Worm (Caenorhabditis elegans) whole organism, L4 larva: ENCODE results near the gene parn-2.

Experiments
- F10B5.3 ChIP-seq: sonication (generic microtip); optimal IDR thresholded peaks from 2 replicates; lab custom pipeline; 2016; ENCODE audit warnings: mild to moderate bottlenecking, missing genetic modification characterization, missing compliant biosample characterization
- T20F7.1 ChIP-seq: fragments of 200-800 bp; sonication (Bioruptor generic); optimal IDR thresholded peaks from 2 replicates; lab custom pipeline; 2018; ENCODE audit warnings: mild to moderate bottlenecking, missing genetic modification characterization, missing compliant biosample characterization
- Y105C5A.15 ChIP-seq: fragments of 200-800 bp; sonication (Bioruptor generic); IDR thresholded peaks from 2 replicates; pipeline ENCODE4 v1.3.6; 2022; ENCODE audit warnings: missing genetic modification characterization, missing compliant biosample characterization
- Y48G9A.11 ChIP-seq: fragments of 200-800 bp; sonication (Bioruptor generic); IDR thresholded peaks from 2 replicates; pipeline ENCODE4 v1.3.6; 2022; ENCODE audit warnings: missing genetic modification reagents, missing genetic modification characterization, missing compliant biosample characterization
- ZK337.2 ChIP-seq: fragments of 200-800 bp; sonication (Bioruptor generic); IDR thresholded peaks from 2 replicates; pipeline ENCODE4 v1.3.6; 2022; ENCODE audit warnings: missing genetic modification reagents, missing genetic modification characterization, missing compliant biosample characterization
- aha-1 ChIP-seq: fragments of 150-350 bp; peaks from one replicate; lab custom pipeline; 2014; ENCODE audit warnings: missing biosample characterization, missing genetic modification characterization
- ceh-20 ChIP-seq: fragments of 200-800 bp; sonication (Bioruptor generic); IDR thresholded peaks from 2 replicates; pipeline ENCODE4 v1.3.6; 2022; ENCODE audit warnings: missing genetic modification reagents, missing genetic modification characterization, missing compliant biosample characterization
- ceh-28 ChIP-seq: fragments of 150-350 bp; optimal IDR thresholded peaks from 2 replicates; lab custom pipeline; 2014; ENCODE audit warnings: missing biosample characterization, missing genetic modification reagents, missing genetic modification characterization
- ceh-44 ChIP-seq: fragments of 200-800 bp; sonication (Bioruptor generic); IDR thresholded peaks from 2 replicates; pipeline ENCODE4 v1.3.6; 2022; ENCODE audit warnings: missing genetic modification reagents, missing genetic modification characterization, missing compliant biosample characterization
- ctbp-1 ChIP-seq: fragments of 200-800 bp; sonication (Bioruptor generic); IDR thresholded peaks from 2 replicates; pipeline ENCODE4 v1.3.6; 2022; ENCODE audit warnings: missing genetic modification reagents, missing genetic modification characterization, missing compliant biosample characterization
- daf-12 ChIP-seq: fragments of 150-350 bp; optimal IDR thresholded peaks from 2 replicates; lab custom pipeline; 2014; ENCODE audit warnings: missing biosample characterization, missing genetic modification reagents, missing genetic modification characterization
- daf-19 ChIP-seq: fragments of 200-800 bp; sonication (Bioruptor generic); conservative IDR thresholded peaks from 2 replicates; pipeline ENCODE4 v1.3.6; 2022; ENCODE audit warnings: missing genetic modification characterization, missing compliant biosample characterization
- dpl-1 ChIP-seq: fragments of 150-350 bp; optimal IDR thresholded peaks from 2 replicates; lab custom pipeline; 2014; ENCODE audit warnings: missing biosample characterization, missing genetic modification reagents, missing genetic modification characterization
- egl-27 ChIP-seq: sonication (generic microtip); optimal IDR thresholded peaks from 3 replicates; lab custom pipeline; 2017; ENCODE audit warnings: missing biosample characterization, missing genetic modification reagents, missing genetic modification characterization
- egl-43 ChIP-seq: fragments of 200-800 bp; sonication (Bioruptor generic); IDR thresholded peaks from 2 replicates; pipeline ENCODE4 v1.3.6; 2022; ENCODE audit warnings: missing genetic modification reagents, missing genetic modification characterization, missing compliant biosample characterization
- fkh-10 ChIP-seq: fragments of 150-350 bp; optimal IDR thresholded peaks from 2 replicates; lab custom pipeline; 2014; ENCODE audit warnings: missing biosample characterization, missing genetic modification reagents, missing genetic modification characterization
- fos-1 ChIP-seq: fragments of 150-350 bp; optimal IDR thresholded peaks from 2 replicates; lab custom pipeline; 2014; ENCODE audit warnings: missing biosample characterization, missing genetic modification characterization
- gei-8 ChIP-seq: fragments of 200-800 bp; sonication (Bioruptor generic); optimal IDR thresholded peaks from 2 replicates; lab custom pipeline; 2018; ENCODE audit warnings: mild to moderate bottlenecking, missing genetic modification characterization, missing compliant biosample characterization
- hlh-30 ChIP-seq: sonication (generic microtip); optimal IDR thresholded peaks from 2 replicates; lab custom pipeline; 2017; ENCODE audit warnings: antibody characterized with exemption, mild to moderate bottlenecking, missing genetic modification characterization, missing compliant biosample characterization; ENCODE audit not compliant: insufficient read depth
- jun-1 ChIP-seq: fragments of 150-350 bp; optimal IDR thresholded peaks from 2 replicates; lab custom pipeline; 2014; ENCODE audit warnings: missing biosample characterization, missing genetic modification reagents, missing genetic modification characterization
- lin-1 ChIP-seq: fragments of 200-800 bp; sonication (Bioruptor generic); IDR thresholded peaks from 2 replicates; pipeline ENCODE4 v1.3.6; 2022; ENCODE audit warnings: missing genetic modification reagents, missing genetic modification characterization, missing compliant biosample characterization
- lin-13 ChIP-seq: fragments of 150-350 bp; optimal IDR thresholded peaks from 2 replicates; lab custom pipeline; 2014; ENCODE audit warnings: missing biosample characterization, missing genetic modification reagents, missing genetic modification characterization
- lin-29 ChIP-seq: fragments of 200-800 bp; sonication (Bioruptor generic); IDR thresholded peaks from 2 replicates; pipeline ENCODE4 v1.3.6; 2022; ENCODE audit warnings: missing genetic modification reagents, missing genetic modification characterization, missing compliant biosample characterization
- lsy-2 ChIP-seq, 2 experiments: fragments of 150-350 bp in 1 of 2; sonication (generic microtip) in 1 of 2; optimal IDR thresholded peaks; 2 replicates each; lab custom pipeline; 2014 to 2017; ENCODE audit warnings: missing biosample characterization in 2 of 2, missing genetic modification characterization in 2 of 2
- mdt-29 ChIP-seq: fragments of 200-800 bp; sonication (Bioruptor generic); IDR thresholded peaks from 2 replicates; pipeline ENCODE4 v1.3.6; 2022; ENCODE audit warnings: missing genetic modification reagents, missing genetic modification characterization, missing compliant biosample characterization
- nhr-11 ChIP-seq: fragments of 150-350 bp; optimal IDR thresholded peaks from 2 replicates; lab custom pipeline; 2014; ENCODE audit warnings: missing biosample characterization, missing genetic modification characterization
- nhr-111 ChIP-seq: fragments of 200-800 bp; sonication (Bioruptor generic); optimal IDR thresholded peaks from 2 replicates; lab custom pipeline; 2018; ENCODE audit warnings: mild to moderate bottlenecking, missing genetic modification characterization, missing compliant biosample characterization
- nhr-25 ChIP-seq: sonication (generic microtip); optimal IDR thresholded peaks from 2 replicates; lab custom pipeline; 2017; ENCODE audit warnings: missing genetic modification characterization, mild to moderate bottlenecking, missing compliant biosample characterization, antibody characterized with exemption, moderate library complexity, borderline replicate concordance; ENCODE audit not compliant: insufficient read depth
- nhr-41 ChIP-seq: fragments of 200-800 bp; sonication (Bioruptor generic); IDR thresholded peaks from 2 replicates; pipeline ENCODE4 v1.3.6; 2022; ENCODE audit warnings: missing genetic modification reagents, missing genetic modification characterization, missing compliant biosample characterization
- nhr-77 ChIP-seq: fragments of 150-350 bp; optimal IDR thresholded peaks from 2 replicates; lab custom pipeline; 2014; ENCODE audit warnings: missing biosample characterization, missing genetic modification characterization
- php-3 ChIP-seq: fragments of 200-800 bp; sonication (Bioruptor generic); IDR thresholded peaks from 2 replicates; pipeline ENCODE4 v1.3.6; 2022; ENCODE audit warnings: missing genetic modification reagents, missing genetic modification characterization, missing compliant biosample characterization
- sdz-12 ChIP-seq: fragments of 200-800 bp; sonication (Bioruptor generic); optimal IDR thresholded peaks from 2 replicates; lab custom pipeline; 2018; ENCODE audit warnings: mild to moderate bottlenecking, missing genetic modification characterization, missing compliant biosample characterization
- set-16 ChIP-seq: fragments of 200-800 bp; sonication (Bioruptor generic); IDR thresholded peaks from 2 replicates; pipeline ENCODE4 v1.3.6; 2022; ENCODE audit warnings: missing genetic modification reagents, missing genetic modification characterization, missing compliant biosample characterization
- skn-1 ChIP-seq: fragments of 150-350 bp; optimal IDR thresholded peaks from 2 replicates; lab custom pipeline; 2014; ENCODE audit warnings: missing biosample characterization, missing genetic modification characterization
- spr-1 ChIP-seq: sonication (generic microtip); optimal IDR thresholded peaks from 2 replicates; lab custom pipeline; 2016; ENCODE audit warnings: mild to moderate bottlenecking, missing genetic modification characterization, missing compliant biosample characterization
- spr-3 ChIP-seq: fragments of 200-800 bp; sonication (Bioruptor generic); optimal IDR thresholded peaks from 2 replicates; lab custom pipeline; 2018; ENCODE audit warnings: mild to moderate bottlenecking, missing genetic modification characterization, missing compliant biosample characterization
- tag-97 ChIP-seq: fragments of 200-800 bp; sonication (Bioruptor generic); IDR thresholded peaks from 2 replicates; pipeline ENCODE4 v1.3.6; 2022; ENCODE audit warnings: missing genetic modification characterization, missing compliant biosample characterization
- zag-1 ChIP-seq: fragments of 150-350 bp; optimal IDR thresholded peaks from 2 replicates; lab custom pipeline; 2014; ENCODE audit warnings: missing biosample characterization, missing genetic modification characterization
- zfp-3 ChIP-seq: fragments of 200-800 bp; sonication (Bioruptor generic); conservative IDR thresholded peaks from 2 replicates; pipeline ENCODE4 v1.3.6; 2022; ENCODE audit warnings: missing genetic modification reagents, missing genetic modification characterization, missing compliant biosample characterization
- zip-11 ChIP-seq: fragments of 200-800 bp; sonication (Bioruptor generic); IDR thresholded peaks from 2 replicates; pipeline ENCODE4 v1.3.6; 2022; ENCODE audit warnings: missing genetic modification characterization, missing compliant biosample characterization
- ztf-7 ChIP-seq: fragments of 150-350 bp; optimal IDR thresholded peaks from 2 replicates; lab custom pipeline; 2014; ENCODE audit warnings: missing biosample characterization, missing genetic modification characterization

The parn-2 gene

ce11 chrII:12222524-12222923 lies 33.9 kb downstream of the parn-2 start (continued):
- TF ChIP-seq php-3 (GFP tag; lab: Robert Waterston, UW) (0 out of 2 replicates have a peak, but pooled peaks have one; percentile 13), hlh-30 (tag; lab: Kevin White, UChicago) (peak; percentile 89), ceh-28 (tag; lab: Kevin White, UChicago) (peak; percentile 65), zip-11 (GFP tag; lab: Robert Waterston, UW) (no peak), mdt-29 (no peak), ctbp-1 (GFP tag; lab: Robert Waterston, UW) (peak; percentile 65; the same call in 1 of the 2 replicates), spr-1 (peak; percentile 2), ceh-44 (no peak), lin-1 (GFP tag; lab: Robert Waterston, UW) (no peak), nhr-111 (GFP tag; lab: Kevin White, UChicago) (no peak), nhr-41 (GFP tag; lab: Robert Waterston, UW) (no peak), daf-12 (tag; lab: Kevin White, UChicago) (no peak), fos-1 (tag; lab: Kevin White, UChicago) (no peak), lin-13 (GFP tag; lab: Kevin White, UChicago) (peak; percentile 54), skn-1 (tag; lab: Kevin White, UChicago) (no peak), Y105C5A.15 (no peak), daf-19 (GFP tag; lab: Robert Waterston, UW) (no peak), tag-97 (GFP tag; lab: Robert Waterston, UW) (no peak), egl-27 (tag; lab: Kevin White, UChicago) (no peak), egl-43 (GFP tag; lab: Robert Waterston, UW) (peak; percentile 65), lsy-2 (tag; optimal IDR thresholded peaks at IDR 0.05; lab: Kevin White, UChicago) (peak; percentile 71 to 78), spr-3 (GFP tag; lab: Kevin White, UChicago) (peak; percentile 61), zfp-3 (GFP tag; lab: Robert Waterston, UW) (no peak), dpl-1 (GFP tag; lab: Kevin White, UChicago) (peak; percentile 37), T20F7.1 (no peak), aha-1 (tag; lab: Kevin White, UChicago) (peak; percentile 98), jun-1 (tag; lab: Kevin White, UChicago) (peak; percentile 25), F10B5.3 (peak; percentile 9), nhr-25 (peak; percentile 83)

DNA sequence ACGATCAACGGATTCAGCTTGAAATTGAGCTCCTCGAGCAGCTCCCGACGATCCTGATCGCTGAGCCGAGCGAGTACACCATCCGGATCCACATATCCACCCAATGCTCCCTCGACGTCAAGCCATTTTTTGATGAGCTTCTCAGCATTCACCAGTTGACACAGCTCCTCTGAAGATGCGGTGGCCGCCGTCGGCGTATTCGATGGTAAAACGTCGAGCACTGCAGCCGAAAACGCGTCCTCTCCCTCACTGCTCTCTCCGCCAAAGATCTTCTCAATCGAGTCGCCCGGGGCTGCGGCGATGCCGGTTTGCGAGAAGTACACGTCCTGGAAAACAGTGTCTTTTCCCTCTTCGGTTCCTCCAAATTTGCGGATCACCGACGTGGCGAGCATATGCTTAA lies 41.9 kb downstream of the parn-2 start:
- TF ChIP-seq fkh-10 (GFP tag; lab: Kevin White, UChicago) = no peak
- TF ChIP-seq ceh-20 (GFP tag; lab: Robert Waterston, UW) = no peak
- TF ChIP-seq nhr-11 (tag; lab: Kevin White, UChicago) = no peak
- no peak for TF ChIP-seq sdz-12
- TF ChIP-seq gei-8 (GFP tag; lab: Kevin White, UChicago) = no peak
- TF ChIP-seq lin-29 (GFP tag; lab: Robert Waterston, UW) = no peak
- peak; percentile 45 for TF ChIP-seq aha-1 (tag; lab: Kevin White, UChicago)
- TF ChIP-seq ztf-7 = no peak
- TF ChIP-seq ZK337.2 (GFP tag; lab: Robert Waterston, UW) = no peak
- TF ChIP-seq Y48G9A.11 = 0 out of 2 replicates have a peak, but pooled peaks have one; percentile 22
- TF ChIP-seq set-16 (GFP tag; lab: Robert Waterston, UW) = peak; percentile 76
- no peak for TF ChIP-seq zag-1 (tag; lab: Kevin White, UChicago)
- TF ChIP-seq zip-11 (GFP tag; lab: Robert Waterston, UW) = no peak
- TF ChIP-seq nhr-77 = no peak
- TF ChIP-seq, all 104 proteins: peak for 3
